Fruit fly (Drosophila melanogaster) S2 (cell line): ENCODE data around the gene Ppm1.

Experiments used
- CG8478 ChIP-seq: fragments of >200 bp; optimal IDR thresholded peaks from 2 replicates; lab custom pipeline; 2018
- CTCF ChIP-seq, 2 experiments: fragments of >200 bp; optimal IDR thresholded peaks; 2 replicates each; lab custom pipeline; 2018

DNA sequence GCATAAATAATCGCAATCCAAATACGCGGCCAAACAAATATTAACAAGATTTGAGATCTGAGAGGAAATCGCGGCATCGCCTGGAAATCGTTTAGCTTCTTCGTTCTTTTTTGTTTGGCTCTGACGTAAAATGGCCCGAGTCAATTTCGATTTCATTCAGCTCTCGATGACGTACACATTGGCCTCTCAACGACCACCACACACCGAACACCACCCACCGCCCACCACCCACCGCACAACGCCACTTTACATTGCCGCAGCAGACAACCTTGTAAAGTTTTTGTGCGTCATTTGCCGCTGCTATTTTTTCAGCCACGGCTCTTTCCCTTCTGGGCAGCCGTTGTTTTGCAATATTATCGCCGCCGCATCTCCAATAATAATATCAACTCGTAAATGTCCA lies 50.9 kb downstream of the Ppm1 start:
- TF ChIP-seq CTCF (optimal IDR thresholded peaks at IDR 0.05; lab: Kevin White, UChicago): no peak
- TF ChIP-seq CG8478 (lab: Kevin White, UChicago): no peak
